Worm (Caenorhabditis elegans): ENCODE data around the gene hrde-1.

The hrde-1 gene

DNA sequence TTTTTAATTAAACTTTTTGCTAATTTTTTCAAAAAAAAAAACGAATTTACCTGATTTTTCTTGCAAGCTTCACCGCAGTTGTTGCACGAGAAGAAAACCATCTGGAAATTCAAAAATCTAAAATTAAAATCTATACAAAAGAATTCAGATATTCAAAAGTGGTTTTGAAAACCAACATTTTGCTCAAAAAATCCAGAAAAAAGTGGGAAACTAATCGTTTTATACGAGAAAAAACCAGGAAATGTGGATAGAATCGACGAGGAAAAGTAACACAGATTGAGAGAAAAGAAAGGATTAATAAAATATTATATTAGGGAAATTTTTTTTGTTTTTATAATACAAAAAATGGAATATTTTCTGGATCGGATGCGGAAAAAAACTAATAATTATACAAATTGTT lies 11.9 kb downstream of the hrde-1 start, which contains the start of gene C16C10.8:
TSS of gene C16C10.8 (minus strand) at position 101 of the 400 bp plus-strand sequence.
- TF ChIP-seq tbx-11 (GFP tag; IDR thresholded peaks at IDR 0.05) = no peak

DNA sequence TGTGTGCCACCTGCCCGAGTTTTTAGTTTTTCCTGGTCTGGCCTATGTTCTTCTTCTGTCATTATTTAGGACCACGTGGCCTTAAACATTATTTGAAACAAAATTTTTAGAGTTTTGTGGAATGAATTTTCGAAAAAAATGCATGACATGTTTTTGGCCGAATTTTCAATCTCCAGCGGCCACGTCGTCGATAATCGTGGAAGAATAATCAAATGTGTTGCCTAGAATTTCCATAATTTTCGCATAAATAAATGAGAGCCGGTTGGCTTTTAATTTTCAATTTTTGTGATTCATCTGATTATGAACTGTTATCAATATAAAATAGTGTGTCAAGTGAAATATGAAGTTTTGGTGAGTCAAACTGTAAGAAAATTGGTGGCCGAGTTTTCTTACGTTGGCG lies 15.0 kb downstream of the hrde-1 start, which contains the start of gene C01G12.16:
TSS of gene C01G12.16 (plus strand) at position 301 of the 400 bp plus-strand sequence.
- TF ChIP-seq hmbx-1 (tag; optimal IDR thresholded peaks at IDR 0.05) (no peak), tbx-37 (GFP tag; conservative IDR thresholded peaks at IDR 0.05) (no peak), hnd-1 (tag; optimal IDR thresholded peaks at IDR 0.05) (no peak), sea-1 (GFP tag; conservative IDR thresholded peaks at IDR 0.05) (no peak), B0310.2 (tag; optimal IDR thresholded peaks at IDR 0.05) (no peak), tbx-11 (GFP tag; IDR thresholded peaks at IDR 0.05) (no peak), hmg-4 (GFP tag; optimal IDR thresholded peaks at IDR 0.05) (no peak), F13C5.2 (tag; optimal IDR thresholded peaks at IDR 0.05) (no peak), scrt-1 (GFP tag; IDR thresholded peaks at IDR 0.05) (no peak), pes-1 (GFP tag; IDR thresholded peaks at IDR 0.05) (no peak), aly-1 (tag; optimal IDR thresholded peaks at IDR 0.05) (no peak), flt-1 (GFP tag; IDR thresholded peaks at IDR 0.05) (no peak), ets-7 (tag; optimal IDR thresholded peaks at IDR 0.05) (no peak)

DNA sequence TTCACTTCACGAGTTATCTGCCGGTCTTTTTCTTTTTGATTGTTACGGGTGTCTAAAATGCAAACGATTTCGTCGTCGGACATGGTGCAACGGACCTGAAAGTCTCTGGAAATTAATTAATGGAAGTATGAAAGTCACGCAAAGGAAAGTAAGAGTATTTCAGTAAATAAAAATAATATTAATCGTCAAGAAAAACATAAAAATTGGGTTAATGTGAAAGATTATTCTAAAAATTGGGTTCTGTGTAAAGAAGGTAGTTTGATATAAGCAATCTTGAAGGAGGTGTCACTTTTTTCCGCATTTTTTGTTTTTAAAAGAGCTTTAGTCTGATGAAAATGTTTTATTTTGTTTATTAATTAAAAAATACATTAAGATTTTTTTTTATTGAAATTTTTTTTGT lies 18.7 kb downstream of the hrde-1 start, which contains the start of gene C16C10.9:
TSS of gene C16C10.9 (minus strand) at position 101 of the 400 bp plus-strand sequence.
- TF ChIP-seq F13C5.2 (tag; optimal IDR thresholded peaks at IDR 0.05) (no peak), aly-1 (tag; optimal IDR thresholded peaks at IDR 0.05) (no peak), tbx-11 (GFP tag; IDR thresholded peaks at IDR 0.05) (no peak), B0310.2 (tag; optimal IDR thresholded peaks at IDR 0.05) (no peak)

DNA sequence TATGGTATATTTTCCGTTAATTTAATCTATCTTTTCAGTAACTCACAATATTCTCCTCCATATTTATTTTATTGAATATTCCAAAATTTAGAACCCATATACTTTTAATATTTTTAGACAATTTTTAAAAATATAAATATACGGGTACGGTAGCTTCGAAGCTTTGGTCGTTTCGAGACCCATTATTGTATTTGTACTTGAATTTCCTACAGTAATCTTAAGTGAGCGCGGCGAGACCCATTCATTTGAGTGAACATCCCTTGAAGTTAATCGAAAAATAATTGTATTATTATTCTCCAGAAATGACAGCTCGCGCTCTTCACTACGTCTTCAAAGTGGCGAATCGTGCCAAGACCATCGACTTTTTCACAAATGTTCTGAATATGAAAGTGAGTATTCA lies 22.7 kb downstream of the hrde-1 start, which contains the start of gene glod-4:
TSS of gene glod-4 (plus strand) at position 301 of the 400 bp plus-strand sequence.
- no peak for TF ChIP-seq ets-7 (tag; optimal IDR thresholded peaks at IDR 0.05)
- TF ChIP-seq hmbx-1 (tag; optimal IDR thresholded peaks at IDR 0.05) = no peak
- TF ChIP-seq ceh-13 (GFP tag; optimal IDR thresholded peaks at IDR 0.05) = no peak
- no peak for TF ChIP-seq ceh-36 (tag; optimal IDR thresholded peaks at IDR 0.05)
- TF ChIP-seq tbx-37 (GFP tag; conservative IDR thresholded peaks at IDR 0.05) = no peak
- no peak for TF ChIP-seq aly-1 (tag; optimal IDR thresholded peaks at IDR 0.05)
- no peak for TF ChIP-seq tra-4 (tag; optimal IDR thresholded peaks at IDR 0.05)
- no peak for TF ChIP-seq tbx-11 (GFP tag; IDR thresholded peaks at IDR 0.05)
- no peak for TF ChIP-seq flt-1 (GFP tag; IDR thresholded peaks at IDR 0.05)
- TF ChIP-seq F13C5.2 (tag; optimal IDR thresholded peaks at IDR 0.05) = no peak
- no peak for TF ChIP-seq hmg-4 (GFP tag; optimal IDR thresholded peaks at IDR 0.05)
- no peak for TF ChIP-seq sea-1 (GFP tag; conservative IDR thresholded peaks at IDR 0.05)

DNA sequence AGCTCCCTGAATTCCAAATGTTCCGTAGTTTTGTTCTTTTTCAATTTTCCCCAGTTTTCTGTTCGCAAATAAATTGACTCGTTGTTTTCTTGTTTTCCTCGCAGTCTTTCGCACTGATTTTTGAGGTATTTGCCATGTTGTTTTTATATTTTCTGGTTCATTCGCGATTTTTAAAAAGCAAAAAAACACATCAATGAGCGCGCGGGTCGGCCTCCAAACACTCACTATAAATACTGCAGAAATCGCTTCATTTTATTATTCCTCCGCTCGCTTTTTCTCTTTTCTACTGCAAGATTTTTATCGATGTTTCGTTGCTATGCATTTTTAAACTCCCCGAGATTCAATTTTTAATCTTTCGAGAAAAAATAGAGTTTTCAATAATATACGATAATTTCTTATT lies 23.1 kb downstream of the hrde-1 start:
- TF ChIP-seq flt-1 (GFP tag; IDR thresholded peaks at IDR 0.05) (no peak), hmg-4 (GFP tag; optimal IDR thresholded peaks at IDR 0.05) (no peak), aly-1 (tag; optimal IDR thresholded peaks at IDR 0.05) (no peak), B0310.2 (tag; optimal IDR thresholded peaks at IDR 0.05) (no peak), hmbx-1 (tag; optimal IDR thresholded peaks at IDR 0.05) (no peak), hnd-1 (tag; optimal IDR thresholded peaks at IDR 0.05) (no peak), tbx-11 (GFP tag; IDR thresholded peaks at IDR 0.05) (no peak), ceh-13 (GFP tag; optimal IDR thresholded peaks at IDR 0.05) (no peak), tra-4 (tag; optimal IDR thresholded peaks at IDR 0.05) (no peak), pes-1 (GFP tag; IDR thresholded peaks at IDR 0.05) (no peak), scrt-1 (GFP tag; IDR thresholded peaks at IDR 0.05) (no peak), F13C5.2 (tag; optimal IDR thresholded peaks at IDR 0.05) (no peak), tbx-37 (GFP tag; conservative IDR thresholded peaks at IDR 0.05) (no peak), ama-1 (optimal IDR thresholded peaks at IDR 0.05) (no peak), ets-7 (tag; optimal IDR thresholded peaks at IDR 0.05) (no peak), ceh-36 (tag; optimal IDR thresholded peaks at IDR 0.05) (no peak), sea-1 (GFP tag; conservative IDR thresholded peaks at IDR 0.05) (no peak)

DNA sequence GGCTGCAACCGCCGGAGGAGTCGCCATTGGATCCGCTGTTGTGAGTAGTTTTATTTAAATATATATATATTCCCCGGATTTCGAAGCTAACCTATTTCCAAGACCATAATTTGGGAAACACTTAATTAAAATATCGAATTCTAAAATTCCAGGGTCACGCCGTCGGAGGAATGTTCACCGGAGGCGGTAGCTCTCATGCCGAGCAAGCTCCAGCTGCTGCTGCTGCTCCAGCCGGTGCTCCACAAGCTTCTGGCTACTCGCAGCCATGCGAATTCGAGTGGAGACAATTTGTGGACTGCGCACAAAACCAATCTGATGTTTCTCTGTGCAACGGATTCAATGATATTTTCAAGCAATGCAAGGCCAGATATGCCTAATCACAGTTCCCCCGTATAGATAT lies 23.6 kb downstream of the hrde-1 start:
- TF ChIP-seq tbx-37 (GFP tag; conservative IDR thresholded peaks at IDR 0.05) (no peak), hmbx-1 (tag; optimal IDR thresholded peaks at IDR 0.05) (no peak), pes-1 (GFP tag; IDR thresholded peaks at IDR 0.05) (no peak), aly-1 (tag; optimal IDR thresholded peaks at IDR 0.05) (no peak), B0310.2 (tag; optimal IDR thresholded peaks at IDR 0.05) (no peak), ets-7 (tag; optimal IDR thresholded peaks at IDR 0.05) (no peak), F13C5.2 (tag; optimal IDR thresholded peaks at IDR 0.05) (no peak), hmg-4 (GFP tag; optimal IDR thresholded peaks at IDR 0.05) (no peak), sea-1 (GFP tag; conservative IDR thresholded peaks at IDR 0.05) (no peak), scrt-1 (GFP tag; IDR thresholded peaks at IDR 0.05) (no peak), ceh-13 (GFP tag; optimal IDR thresholded peaks at IDR 0.05) (no peak)

DNA sequence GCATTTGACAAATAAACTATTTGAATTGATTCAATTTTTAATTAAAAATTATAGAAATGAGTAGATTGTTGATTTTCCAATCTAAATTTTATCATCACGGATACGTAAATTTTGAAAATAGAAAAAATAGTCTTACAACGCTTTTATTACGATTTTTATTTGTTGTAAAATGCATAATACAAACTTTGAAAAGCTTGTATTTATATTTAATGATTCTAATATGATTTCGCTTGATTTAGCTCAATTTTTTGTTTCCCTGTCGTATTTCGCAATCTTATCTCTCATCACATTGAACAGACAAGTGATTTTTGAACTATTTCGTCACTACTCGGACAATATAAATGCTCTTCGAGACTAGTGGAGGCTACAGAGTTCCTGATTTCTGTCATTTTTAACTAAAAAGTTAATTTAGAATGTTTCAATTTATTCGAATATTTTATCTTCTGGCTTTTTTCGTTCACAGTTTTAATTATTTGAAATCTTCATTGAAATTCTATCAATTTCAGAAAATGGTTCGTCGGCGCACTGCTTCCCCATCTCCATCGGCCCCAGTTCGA lies 24.3 kb downstream of the hrde-1 start, which contains the start of the genes wht-3 and har-1:
TSS of gene wht-3 (minus strand) at position 51 of the 557 bp plus-strand sequence.
TSS of gene har-1 (plus strand) at position 507 of the 557 bp plus-strand sequence.
- no peak for TF ChIP-seq F13C5.2 (tag; optimal IDR thresholded peaks at IDR 0.05)
- TF ChIP-seq ama-1 (optimal IDR thresholded peaks at IDR 0.05) = no peak
- no peak for TF ChIP-seq ets-7 (tag; optimal IDR thresholded peaks at IDR 0.05)
- TF ChIP-seq aly-1 (tag; optimal IDR thresholded peaks at IDR 0.05) = no peak
- TF ChIP-seq ceh-13 (GFP tag; optimal IDR thresholded peaks at IDR 0.05) = no peak
- TF ChIP-seq ceh-36 (tag; optimal IDR thresholded peaks at IDR 0.05) = no peak
- no peak for TF ChIP-seq hmbx-1 (tag; optimal IDR thresholded peaks at IDR 0.05)
- TF ChIP-seq scrt-1 (GFP tag; IDR thresholded peaks at IDR 0.05) = no peak
- no peak for TF ChIP-seq sea-1 (GFP tag; conservative IDR thresholded peaks at IDR 0.05)
- TF ChIP-seq hmg-4 (GFP tag; optimal IDR thresholded peaks at IDR 0.05) = no peak
- TF ChIP-seq tbx-37 (GFP tag; conservative IDR thresholded peaks at IDR 0.05) = no peak
- TF ChIP-seq B0310.2 (tag; optimal IDR thresholded peaks at IDR 0.05) = no peak
- no peak for TF ChIP-seq tbx-11 (GFP tag; IDR thresholded peaks at IDR 0.05)
- no peak for TF ChIP-seq flt-1 (GFP tag; IDR thresholded peaks at IDR 0.05)
- no peak for TF ChIP-seq pes-1 (GFP tag; IDR thresholded peaks at IDR 0.05)
- no peak for TF ChIP-seq tra-4 (tag; optimal IDR thresholded peaks at IDR 0.05)
- no peak for TF ChIP-seq hnd-1 (tag; optimal IDR thresholded peaks at IDR 0.05)
